Fruit fly (Drosophila melanogaster) whole organism, prepupa: ENCODE measurements around the gene Acer.

Experiments used
- Blimp-1 ChIP-seq: fragments of 200-800 bp; sonication (Bioruptor generic); optimal IDR thresholded peaks from 3 replicates; lab custom pipeline; 2017; ENCODE audit warnings: missing biosample characterization, missing genetic modification characterization, mild to moderate bottlenecking, moderate library complexity, missing genetic modification reagents
- CG10631 ChIP-seq: fragments of 200-800 bp; sonication (Bioruptor generic); optimal IDR thresholded peaks from 2 replicates; lab custom pipeline; 2016; ENCODE audit warnings: missing biosample characterization, missing genetic modification characterization
- CG11294 ChIP-seq: fragments of 200-800 bp; sonication (Bioruptor generic); IDR thresholded peaks from 2 replicates; pipeline ENCODE4 v1.3.6; 2022; ENCODE audit warnings: missing biosample characterization, missing genetic modification characterization
- CG11762 ChIP-seq: fragments of 200-800 bp; sonication (Bioruptor generic); optimal IDR thresholded peaks from 3 replicates; lab custom pipeline; 2016; ENCODE audit warnings: missing biosample characterization, missing genetic modification characterization; ENCODE audit not compliant: insufficient read depth
- CG11902 ChIP-seq: fragments of 200-800 bp; sonication (Bioruptor generic); optimal IDR thresholded peaks from 3 replicates; lab custom pipeline; 2016; ENCODE audit warnings: missing biosample characterization, missing genetic modification characterization
- CG15336 ChIP-seq: fragments of 200-800 bp; sonication (Bioruptor generic); IDR thresholded peaks from 2 replicates; pipeline ENCODE4 v1.3.6; 2022; ENCODE audit warnings: missing biosample characterization, missing genetic modification characterization
- CG1621 ChIP-seq: fragments of 200-800 bp; sonication (Bioruptor generic); optimal IDR thresholded peaks from 3 replicates; lab custom pipeline; 2018; ENCODE audit warnings: missing biosample characterization, mild to moderate bottlenecking, missing genetic modification characterization
- CG16779 ChIP-seq: fragments of 200-800 bp; sonication (Bioruptor generic); optimal IDR thresholded peaks from 3 replicates; lab custom pipeline; 2017; ENCODE audit warnings: missing biosample characterization, mild to moderate bottlenecking, missing genetic modification characterization
- CG3032 ChIP-seq: fragments of 200-800 bp; optimal IDR thresholded peaks from 2 replicates; lab custom pipeline; 2019; ENCODE audit warnings: missing biosample characterization, mild to moderate bottlenecking, missing genetic modification characterization, moderate library complexity
- CG31627 ChIP-seq: fragments of 200-800 bp; sonication (Bioruptor generic); optimal IDR thresholded peaks from 3 replicates; lab custom pipeline; 2016; ENCODE audit warnings: missing biosample characterization, missing genetic modification characterization
- CG32006 ChIP-seq: fragments of 200-800 bp; sonication (Bioruptor generic); optimal IDR thresholded peaks from 3 replicates; lab custom pipeline; 2017; ENCODE audit warnings: missing biosample characterization, mild to moderate bottlenecking, missing genetic modification characterization
- CG34406 ChIP-seq: fragments of 200-800 bp; sonication (Bioruptor generic); optimal IDR thresholded peaks from 3 replicates; lab custom pipeline; 2016; ENCODE audit warnings: missing biosample characterization, missing genetic modification characterization
- CG4318 ChIP-seq: fragments of 200-800 bp; sonication (Bioruptor generic); optimal IDR thresholded peaks from 3 replicates; lab custom pipeline; 2017; ENCODE audit warnings: missing biosample characterization, mild to moderate bottlenecking, missing genetic modification characterization
- CG6276 ChIP-seq: fragments of 200-800 bp; sonication (Bioruptor generic); optimal IDR thresholded peaks from 2 replicates; lab custom pipeline; 2017; ENCODE audit warnings: missing biosample characterization, mild to moderate bottlenecking, missing genetic modification characterization
- CG6792 ChIP-seq: fragments of 200-800 bp; sonication (Bioruptor generic); optimal IDR thresholded peaks from 3 replicates; lab custom pipeline; 2016; ENCODE audit warnings: missing biosample characterization, missing genetic modification characterization
- CG6854 ChIP-seq: fragments of 200-800 bp; sonication (Bioruptor generic); optimal IDR thresholded peaks from 2 replicates; lab custom pipeline; 2017; ENCODE audit warnings: missing biosample characterization, mild to moderate bottlenecking, missing genetic modification characterization
- CG8119 ChIP-seq: fragments of 200-800 bp; sonication (Bioruptor generic); IDR thresholded peaks from 3 replicates; pipeline ENCODE4 v1.3.6; 2022; ENCODE audit warnings: missing biosample characterization, missing genetic modification characterization
- CG9139 ChIP-seq: fragments of 200-800 bp; sonication (Bioruptor generic); optimal IDR thresholded peaks from 3 replicates; lab custom pipeline; 2017; ENCODE audit warnings: missing biosample characterization, mild to moderate bottlenecking, missing genetic modification characterization
- Eip78C ChIP-seq: fragments of 200-800 bp; sonication (Bioruptor generic); peaks from one replicate; lab custom pipeline; 2016; ENCODE audit warnings: missing biosample characterization, missing genetic modification characterization
- Ets96B ChIP-seq: fragments of 200-800 bp; optimal IDR thresholded peaks from 2 replicates; lab custom pipeline; 2019; ENCODE audit warnings: missing biosample characterization, mild to moderate bottlenecking, missing genetic modification characterization, moderate library complexity
- Hr39 ChIP-seq: fragments of 200-800 bp; sonication (Bioruptor generic); optimal IDR thresholded peaks from 2 replicates; lab custom pipeline; 2016; ENCODE audit warnings: missing biosample characterization, missing genetic modification characterization
- Hr4 ChIP-seq: fragments of 200-800 bp; sonication (Bioruptor generic); optimal IDR thresholded peaks from 3 replicates; lab custom pipeline; 2016; ENCODE audit warnings: missing biosample characterization, missing genetic modification characterization
- Lpt ChIP-seq: fragments of 200-800 bp; sonication (Bioruptor generic); optimal IDR thresholded peaks from 3 replicates; lab custom pipeline; 2016; ENCODE audit warnings: missing biosample characterization, missing genetic modification characterization
- Met ChIP-seq: fragments of 200-800 bp; sonication (Bioruptor generic); optimal IDR thresholded peaks from 3 replicates; lab custom pipeline; 2016; ENCODE audit warnings: missing biosample characterization, missing genetic modification characterization
- Smox ChIP-seq: fragments of 200-800 bp; sonication (Bioruptor generic); optimal IDR thresholded peaks from 3 replicates; lab custom pipeline; 2016; ENCODE audit warnings: missing biosample characterization, missing genetic modification characterization
- Sox102F ChIP-seq: fragments of 200-800 bp; sonication (Bioruptor generic); optimal IDR thresholded peaks from 2 replicates; lab custom pipeline; 2016; ENCODE audit warnings: missing biosample characterization, mild to moderate bottlenecking, missing genetic modification characterization
- Sox15 ChIP-seq: fragments of 200-800 bp; sonication (Bioruptor generic); optimal IDR thresholded peaks from 3 replicates; lab custom pipeline; 2016; ENCODE audit warnings: missing biosample characterization, missing genetic modification characterization
- achi ChIP-seq: fragments of 200-800 bp; sonication (Bioruptor generic); optimal IDR thresholded peaks from 3 replicates; lab custom pipeline; 2016; ENCODE audit warnings: missing biosample characterization, missing genetic modification characterization
- cyc ChIP-seq: fragments of 200-800 bp; sonication (Bioruptor generic); optimal IDR thresholded peaks from 3 replicates; lab custom pipeline; 2016; ENCODE audit warnings: missing biosample characterization, missing genetic modification characterization
- eg ChIP-seq: fragments of 200-800 bp; sonication (Bioruptor generic); IDR thresholded peaks from 3 replicates; pipeline ENCODE4 v1.3.6; 2022; ENCODE audit warnings: missing biosample characterization, missing genetic modification characterization
- esn ChIP-seq: fragments of 200-800 bp; sonication (Bioruptor generic); optimal IDR thresholded peaks from 2 replicates; lab custom pipeline; 2016; ENCODE audit warnings: missing biosample characterization, mild to moderate bottlenecking, missing genetic modification characterization, moderate library complexity
- fd59A ChIP-seq: fragments of 200-800 bp; sonication (Bioruptor generic); optimal IDR thresholded peaks from 2 replicates; lab custom pipeline; 2017; ENCODE audit warnings: missing biosample characterization, mild to moderate bottlenecking, missing genetic modification characterization, missing genetic modification reagents
- fd85E ChIP-seq: fragments of 200-800 bp; sonication (Bioruptor generic); optimal IDR thresholded peaks from 3 replicates; lab custom pipeline; 2016; ENCODE audit warnings: missing biosample characterization, missing genetic modification characterization
- fkh ChIP-seq: fragments of 200-800 bp; sonication (Bioruptor generic); optimal IDR thresholded peaks from 3 replicates; lab custom pipeline; 2017; ENCODE audit warnings: missing biosample characterization, mild to moderate bottlenecking, missing genetic modification characterization, moderate library complexity
- lz ChIP-seq: fragments of 200-800 bp; sonication (Bioruptor generic); optimal IDR thresholded peaks from 3 replicates; lab custom pipeline; 2016; ENCODE audit warnings: missing biosample characterization, missing genetic modification characterization
- net ChIP-seq: fragments of 200-800 bp; sonication (Bioruptor generic); optimal IDR thresholded peaks from 3 replicates; lab custom pipeline; 2016; ENCODE audit warnings: missing biosample characterization, missing genetic modification characterization
- pdm3 ChIP-seq: fragments of 200-800 bp; sonication (Bioruptor generic); optimal IDR thresholded peaks from 3 replicates; lab custom pipeline; 2016; ENCODE audit warnings: missing biosample characterization, missing genetic modification characterization
- ss ChIP-seq, 2 experiments: fragments of 200-800 bp; sonication (Bioruptor generic); optimal IDR thresholded peaks; 2 replicates in 1 of 2; 3 replicates in 1 of 2; lab custom pipeline; 2017 to 2018; ENCODE audit warnings: mild to moderate bottlenecking in 2 of 2, missing biosample characterization in 2 of 2, missing genetic modification characterization in 2 of 2, moderate library complexity in 1 of 2
- svp ChIP-seq: fragments of 200-800 bp; sonication (Bioruptor generic); peaks from one replicate; lab custom pipeline; 2016; ENCODE audit warnings: missing biosample characterization, missing genetic modification characterization
- topi ChIP-seq: fragments of 200-800 bp; sonication (Bioruptor generic); optimal IDR thresholded peaks from 3 replicates; lab custom pipeline; 2016; ENCODE audit warnings: missing biosample characterization, missing genetic modification characterization
- vri ChIP-seq: fragments of 200-800 bp; sonication (Bioruptor generic); optimal IDR thresholded peaks from 3 replicates; lab custom pipeline; 2016; ENCODE audit warnings: missing biosample characterization, mild to moderate bottlenecking, missing genetic modification characterization

Gene Acer

dm6 chr2L:8552472-8552871 lies 30.7 kb downstream of the Acer start (continued):
- no peak for TF ChIP-seq eg
- TF ChIP-seq Sox102F (GFP tag; lab: Kevin White, UChicago) = no peak
- TF ChIP-seq lz = no peak

- peak; percentile 25 for TF ChIP-seq Sox102F (GFP tag; lab: Kevin White, UChicago)
- TF ChIP-seq CG9139 (GFP tag; lab: Kevin White, UChicago) = no peak
- no peak for TF ChIP-seq Lpt (GFP tag; lab: Kevin White, UChicago)
- no peak for TF ChIP-seq CG34406 (GFP tag; lab: Kevin White, UChicago)
- TF ChIP-seq topi = peak; percentile 48
- no peak for TF ChIP-seq Ets96B (tag; lab: Kevin White, UChicago)
- no peak for TF ChIP-seq pdm3
- peak; percentile 28 for TF ChIP-seq Smox (GFP tag; lab: Kevin White, UChicago)
- TF ChIP-seq Met = peak; percentile 59
- TF ChIP-seq esn = peak; percentile 58
- peak; percentile 53 for TF ChIP-seq Eip78C (GFP tag; lab: Kevin White, UChicago)
- peak; percentile 45 for TF ChIP-seq lz
- peak; percentile 42 for TF ChIP-seq Hr39 (GFP tag; lab: Kevin White, UChicago)
- peak; percentile 10 for TF ChIP-seq CG32006
- peak; percentile 76 for TF ChIP-seq vri (GFP tag; lab: Kevin White, UChicago)
- peak; percentile 27 for TF ChIP-seq Hr4 (GFP tag; lab: Kevin White, UChicago)
- TF ChIP-seq svp = peak; percentile 68
- TF ChIP-seq CG31627 = peak; percentile 53
- TF ChIP-seq cyc (GFP tag; lab: Kevin White, UChicago) = peak; percentile 1
Observed at dm6 chr2L:8553789-8554626, 32.3 kb downstream of the Acer start.

- TF ChIP-seq fkh (GFP tag; lab: Kevin White, UChicago) (no peak), CG11294 (no peak)
- TF ChIP-seq, all 60 proteins: peak for 0
Observed at dm6 chr2L:8556207-8556606, 34.5 kb downstream of the Acer start.

- TF ChIP-seq svp = peak; percentile 89
- TF ChIP-seq CG6276 = no peak
- TF ChIP-seq CG15336 = no peak
Observed at dm6 chr2L:8570408-8571072, 48.8 kb downstream of the Acer start.

- TF ChIP-seq CG8119 = peak; percentile 60; the same call in 1 of the 3 replicates
- no peak; the same call in 2 of the 3 replicates for TF ChIP-seq eg
- TF ChIP-seq CG15336 = peak; percentile 48; the same call in 1 of the 2 replicates
- TF ChIP-seq esn = peak; percentile 71
- TF ChIP-seq Blimp-1 = no peak
- peak; percentile 48 for TF ChIP-seq CG11762
- peak; percentile 36 for TF ChIP-seq vri (GFP tag; lab: Kevin White, UChicago)
- peak; percentile 59 for TF ChIP-seq lz
- TF ChIP-seq CG6854 (GFP tag; lab: Kevin White, UChicago) = no peak
- peak; percentile 68 for TF ChIP-seq achi (GFP tag; lab: Kevin White, UChicago)
- TF ChIP-seq Hr39 (GFP tag; lab: Kevin White, UChicago) = peak; percentile 58
- TF ChIP-seq fd59A (GFP tag; lab: Kevin White, UChicago) = peak; percentile 46
- no peak for TF ChIP-seq Sox15
- peak; percentile 62 for TF ChIP-seq Met
- peak; percentile 50 for TF ChIP-seq CG3032 (tag; lab: Kevin White, UChicago)
- peak; percentile 59 for TF ChIP-seq topi
- peak; percentile 52 for TF ChIP-seq cyc (GFP tag; lab: Kevin White, UChicago)
- TF ChIP-seq CG16779 (tag; lab: Kevin White, UChicago) = no peak
- TF ChIP-seq net (GFP tag; lab: Kevin White, UChicago) = peak; percentile 32
- TF ChIP-seq CG6276 = no peak
- TF ChIP-seq CG11294 = no peak
- peak; percentile 24 for TF ChIP-seq CG10631 (GFP tag; lab: Kevin White, UChicago)
- peak; percentile 4 for TF ChIP-seq CG11902 (GFP tag; lab: Kevin White, UChicago)
- TF ChIP-seq CG6792 = peak; percentile 61
- peak; percentile 52 for TF ChIP-seq CG1621 (tag; lab: Kevin White, UChicago)
- TF ChIP-seq fd85E (GFP tag; lab: Kevin White, UChicago) = no peak
- peak; percentile 37 to 56 for TF ChIP-seq ss (GFP tag; optimal IDR thresholded peaks at IDR 0.05; lab: Kevin White, UChicago)
- TF ChIP-seq CG4318 (GFP tag; lab: Kevin White, UChicago) = no peak
Observed at dm6 chr2L:8572900-8573299, 51.2 kb downstream of the Acer start.
